Fruit fly (Drosophila melanogaster) whole organism, embryonic: ENCODE measurements around the gene Mybbp1A.

Source experiments
- CG6175 ChIP-seq: fragments of 200-800 bp; sonication (Bioruptor generic); IDR thresholded peaks from 3 replicates; pipeline ENCODE4 v1.3.6; 2022; ENCODE audit warnings: missing biosample characterization, missing genetic modification characterization
- Oaz ChIP-seq: fragments of 200-800 bp; sonication (Bioruptor generic); IDR thresholded peaks from 2 replicates; pipeline ENCODE4 v1.3.6; 2022; ENCODE audit warnings: missing biosample characterization, missing genetic modification characterization

- TF ChIP-seq Oaz (no peak), CG6175 (GFP tag; lab: Robert Waterston, UW) (no peak)
Observed at dm6 chrX:655492-656379, 26.2 kb downstream of the Mybbp1A start, which contains the start of the genes Hmt4-20 and SkpA.
